Fruit fly (Drosophila melanogaster): ENCODE results near the gene CG31697.

CG31697 gene

dm6 chr2L:19565233-19565898 is 30.1 kb downstream of the CG31697 start, which contains the start of gene CG13077 (continued):
- TF ChIP-seq CG18764 (GFP tag; optimal IDR thresholded peaks at IDR 0.05) (no peak), sob (GFP tag; IDR thresholded peaks at IDR 0.05) (no peak), nerfin-1 (tag; optimal IDR thresholded peaks at IDR 0.05) (no peak), schlank (tag; optimal IDR thresholded peaks at IDR 0.05) (no peak), bbx (GFP tag; IDR thresholded peaks at IDR 0.05; ENCODE audit: partially characterized antibody) (peak; percentile 70; the same call in 1 of the 2 replicates), CG11456 (GFP tag; IDR thresholded peaks at IDR 0.05) (no peak), onecut (GFP tag; IDR thresholded peaks at IDR 0.05) (no peak), Blimp-1 (GFP tag; optimal IDR thresholded peaks at IDR 0.05) (no peak), CG10543 (GFP tag; optimal IDR thresholded peaks at IDR 0.05) (no peak), vfl (GFP tag; optimal IDR thresholded peaks at IDR 0.05) (no peak), tio (GFP tag; optimal IDR thresholded peaks at IDR 0.05) (no peak), bab2 (GFP tag; optimal IDR thresholded peaks at IDR 0.05) (no peak), CG18262 (tag; optimal IDR thresholded peaks at IDR 0.05) (no peak), CG18619 (GFP tag; optimal IDR thresholded peaks at IDR 0.05) (no peak), Lhr (GFP tag; optimal IDR thresholded peaks at IDR 0.05) (peak; percentile 13), sqz (GFP tag; optimal IDR thresholded peaks at IDR 0.05) (no peak), Dad (GFP tag; optimal IDR thresholded peaks at IDR 0.05) (no peak), HmgZ (tag; optimal IDR thresholded peaks at IDR 0.05) (no peak), CG13296 (GFP tag; optimal IDR thresholded peaks at IDR 0.05) (no peak), en (GFP tag; optimal IDR thresholded peaks at IDR 0.05) (no peak), Scr (GFP tag; IDR thresholded peaks at IDR 0.05; ENCODE audit: partially characterized antibody) (0 out of 2 replicates have a peak, but pooled peaks have one; percentile 34), cad (GFP tag; optimal IDR thresholded peaks at IDR 0.05) (no peak), CG8089 (GFP tag; optimal IDR thresholded peaks at IDR 0.05) (no peak), Bgb (GFP tag; IDR thresholded peaks at IDR 0.05; ENCODE audit: partially characterized antibody) (peak; percentile 59), CG15269 (tag; optimal IDR thresholded peaks at IDR 0.05) (no peak), HLHmδ (GFP tag; optimal IDR thresholded peaks at IDR 0.05) (no peak), Stat92E (GFP tag; optimal IDR thresholded peaks at IDR 0.05) (no peak), Pdp1 (GFP tag; optimal IDR thresholded peaks at IDR 0.05) (no peak), CG11093 (GFP tag; IDR thresholded peaks at IDR 0.05) (no peak), ash1 (GFP tag; optimal IDR thresholded peaks at IDR 0.05) (no peak), corto (GFP tag; optimal IDR thresholded peaks at IDR 0.05) (no peak), CG8924 (tag; optimal IDR thresholded peaks at IDR 0.05) (no peak), CG14860 (GFP tag; IDR thresholded peaks at IDR 0.05; ENCODE audit: partially characterized antibody) (0 out of 3 replicates have a peak, but pooled peaks have one; percentile 46), CG8290 (GFP tag; optimal IDR thresholded peaks at IDR 0.05) (peak; percentile 37), CG8290 (tag; optimal IDR thresholded peaks at IDR 0.05) (peak in 1 of 2 experiments; percentile 6), otp (GFP tag; IDR thresholded peaks at IDR 0.05) (no peak), CG4854 (GFP tag; optimal IDR thresholded peaks at IDR 0.05) (no peak), ind (GFP tag; optimal IDR thresholded peaks at IDR 0.05) (no peak), CG13287 (GFP tag; IDR thresholded peaks at IDR 0.05; ENCODE audit: partially characterized antibody) (peak; percentile 68), Dp (GFP tag; optimal IDR thresholded peaks at IDR 0.05) (peak; percentile 71), sens (GFP tag) (peak; percentile 62), CG6654 (GFP tag; optimal IDR thresholded peaks at IDR 0.05) (no peak), Dek (tag; optimal IDR thresholded peaks at IDR 0.05) (no peak), exex (tag; optimal IDR thresholded peaks at IDR 0.05) (no peak), Taf1 (GFP tag; IDR thresholded peaks at IDR 0.05) (no peak), tap (tag; optimal IDR thresholded peaks at IDR 0.05) (no peak), CG11696 (GFP tag; IDR thresholded peaks at IDR 0.05) (no peak), E2f2 (GFP tag; IDR thresholded peaks at IDR 0.05) (peak; percentile 76), CG6791 (GFP tag; IDR thresholded peaks at IDR 0.05; ENCODE audit: partially characterized antibody) (peak; percentile 79)

Measured in whole organism, embryonic.